Worm (Caenorhabditis elegans): ENCODE data around the gene cpi-2.

DNA sequence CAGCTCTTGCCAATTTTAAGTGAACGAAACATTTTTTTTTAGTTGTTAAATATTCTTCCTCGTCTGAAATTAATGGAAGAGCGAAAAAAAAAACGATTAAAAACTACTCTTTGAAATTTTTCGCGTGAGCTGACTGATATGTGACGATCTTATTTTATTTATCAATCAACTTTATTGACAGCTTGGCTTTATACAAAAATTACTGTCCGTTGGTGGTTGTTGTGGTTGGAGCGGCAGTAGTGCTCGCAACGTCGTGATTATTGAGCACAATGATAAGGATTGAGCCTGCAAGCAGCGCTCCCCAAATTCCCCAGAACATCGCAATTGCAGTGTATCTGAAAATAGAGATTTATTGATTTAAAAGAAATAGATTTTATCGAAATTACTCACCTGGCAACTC is 586 bp downstream of the cpi-2 start:
- TF ChIP-seq lin-39 (tag; optimal IDR thresholded peaks at IDR 0.05): no peak
- TF ChIP-seq nhr-28 (tag; optimal IDR thresholded peaks at IDR 0.05): no peak
- no peak for TF ChIP-seq unc-130 (tag; optimal IDR thresholded peaks at IDR 0.05)
